Fruit fly (Drosophila melanogaster) whole organism, adult: Measurements from ENCODE around the gene elg1.

Experiments
- CG11617 ChIP-seq: fragments of 200-800 bp; sonication (Bioruptor generic); optimal IDR thresholded peaks from 2 replicates; lab custom pipeline; 2017; ENCODE audit warnings: mild to moderate bottlenecking, missing biosample characterization, missing genetic modification reagents, missing genetic modification characterization
- CG12768 ChIP-seq: fragments of 200-800 bp; sonication (Bioruptor generic); optimal IDR thresholded peaks from 2 replicates; lab custom pipeline; 2017; ENCODE audit warnings: missing biosample characterization, missing genetic modification characterization, mild to moderate bottlenecking, moderate library complexity, missing genetic modification reagents
- CG14711 ChIP-seq: fragments of 200-800 bp; sonication (Bioruptor generic); optimal IDR thresholded peaks from 2 replicates; lab custom pipeline; 2018; ENCODE audit warnings: missing biosample characterization, mild to moderate bottlenecking, missing genetic modification characterization, moderate library complexity
- CG1620 ChIP-seq: fragments of 200-800 bp; sonication (Bioruptor generic); optimal IDR thresholded peaks from 2 replicates; lab custom pipeline; 2016; ENCODE audit warnings: missing biosample characterization, missing genetic modification characterization
- CG33017 ChIP-seq: fragments of 200-800 bp; sonication (Bioruptor generic); optimal IDR thresholded peaks from 2 replicates; lab custom pipeline; 2018; ENCODE audit warnings: missing biosample characterization, mild to moderate bottlenecking, missing genetic modification characterization, moderate library complexity
- CG5204 ChIP-seq: fragments of 200-800 bp; sonication (Bioruptor generic); optimal IDR thresholded peaks from 2 replicates; lab custom pipeline; 2016; ENCODE audit warnings: missing biosample characterization, missing genetic modification characterization
- CG7045 ChIP-seq: fragments of 200-800 bp; sonication (Bioruptor generic); optimal IDR thresholded peaks from 2 replicates; lab custom pipeline; 2017; ENCODE audit warnings: missing biosample characterization, mild to moderate bottlenecking, missing genetic modification characterization
- CG7101 ChIP-seq: fragments of 200-800 bp; sonication (Bioruptor generic); optimal IDR thresholded peaks from 2 replicates; lab custom pipeline; 2018; ENCODE audit warnings: missing biosample characterization, mild to moderate bottlenecking, missing genetic modification characterization, moderate library complexity
- Clk ChIP-seq: fragments of 200-800 bp; sonication (Bioruptor generic); optimal IDR thresholded peaks from 2 replicates; lab custom pipeline; 2017; ENCODE audit warnings: missing biosample characterization, missing genetic modification characterization
- Crg-1 ChIP-seq: fragments of 200-800 bp; sonication (Bioruptor generic); optimal IDR thresholded peaks from 2 replicates; lab custom pipeline; 2016; ENCODE audit warnings: missing biosample characterization, missing genetic modification characterization
- Hr96 ChIP-seq: fragments of 200-800 bp; sonication (Bioruptor generic); optimal IDR thresholded peaks from 2 replicates; lab custom pipeline; 2016; ENCODE audit warnings: missing biosample characterization, missing genetic modification characterization
- Mnt ChIP-seq: fragments of 200-800 bp; sonication (Bioruptor generic); optimal IDR thresholded peaks from 2 replicates; lab custom pipeline; 2016; ENCODE audit warnings: missing biosample characterization, mild to moderate bottlenecking, missing genetic modification characterization
- bab1 ChIP-seq: fragments of 200-800 bp; sonication (Bioruptor generic); optimal IDR thresholded peaks from 3 replicates; lab custom pipeline; 2019; ENCODE audit warnings: missing biosample characterization, mild to moderate bottlenecking, missing genetic modification characterization, moderate library complexity
- cic ChIP-seq: fragments of 200-800 bp; sonication (Bioruptor generic); optimal IDR thresholded peaks from 2 replicates; lab custom pipeline; 2017; ENCODE audit warnings: missing biosample characterization, mild to moderate bottlenecking, missing genetic modification characterization, moderate library complexity
- cnc ChIP-seq, 2 experiments: fragments of >200 bp; optimal IDR thresholded peaks; 2 replicates each; lab custom pipeline; 2017
- kay ChIP-seq: fragments of 200-800 bp; sonication (Bioruptor generic); peaks from one replicate; lab custom pipeline; 2016; ENCODE audit warnings: missing biosample characterization, missing genetic modification characterization, borderline replicate concordance
- ovo ChIP-seq: fragments of 200-800 bp; sonication (Bioruptor generic); optimal IDR thresholded peaks from 2 replicates; lab custom pipeline; 2016; ENCODE audit warnings: missing biosample characterization, missing genetic modification characterization
- pad ChIP-seq: fragments of 200-800 bp; sonication (Bioruptor generic); optimal IDR thresholded peaks from 3 replicates; lab custom pipeline; 2017; ENCODE audit warnings: missing biosample characterization, missing genetic modification characterization, mild to moderate bottlenecking, moderate library complexity, missing genetic modification reagents
- tj ChIP-seq: fragments of 200-800 bp; sonication (Bioruptor generic); optimal IDR thresholded peaks from 3 replicates; lab custom pipeline; 2017; ENCODE audit warnings: missing biosample characterization, mild to moderate bottlenecking, missing genetic modification characterization, moderate library complexity
- toe ChIP-seq: fragments of 200-800 bp; sonication (Bioruptor generic); optimal IDR thresholded peaks from 2 replicates; lab custom pipeline; 2016; ENCODE audit warnings: missing biosample characterization, missing genetic modification characterization

The elg1 gene

dm6 chr3L:16160420-16161069, 28.7 kb downstream of the elg1 start:
- TF ChIP-seq cnc (optimal IDR thresholded peaks at IDR 0.05; lab: Kevin White, UChicago), result no peak
- TF ChIP-seq CG7045, result peak; percentile 57
- no peak for TF ChIP-seq bab1 (GFP tag; lab: Kevin White, UChicago)
- peak; percentile 34 for TF ChIP-seq toe
- TF ChIP-seq CG5204 (GFP tag; lab: Kevin White, UChicago), result peak; percentile 56
- no peak for TF ChIP-seq Mnt (GFP tag; lab: Kevin White, UChicago)
- TF ChIP-seq CG33017 (tag; lab: Kevin White, UChicago), result no peak
- peak; percentile 6 for TF ChIP-seq ovo (GFP tag; lab: Kevin White, UChicago)
- TF ChIP-seq CG7101 (tag; lab: Kevin White, UChicago), result no peak
- TF ChIP-seq CG1620 (GFP tag; lab: Kevin White, UChicago), result no peak
- TF ChIP-seq Clk, result no peak
- TF ChIP-seq cic (GFP tag; lab: Kevin White, UChicago), result no peak
- peak; percentile 49 for TF ChIP-seq Hr96 (GFP tag; lab: Kevin White, UChicago)
- TF ChIP-seq CG11617 (GFP tag; lab: Kevin White, UChicago), result no peak
- TF ChIP-seq CG14711 (tag; lab: Kevin White, UChicago), result peak; percentile 33
- TF ChIP-seq kay (GFP tag; lab: Kevin White, UChicago), result peak; percentile 72

- TF ChIP-seq CG7045, result no peak
- peak; percentile 42 to 67 for TF ChIP-seq cnc (optimal IDR thresholded peaks at IDR 0.05; lab: Kevin White, UChicago)
These were observed 29.3 kb downstream of the elg1 start for dm6 chr3L:16161131-16161530.

dm6 chr3L:16161847-16162556, 30.2 kb downstream of the elg1 start:
- no peak for TF ChIP-seq kay (GFP tag; lab: Kevin White, UChicago)
- TF ChIP-seq CG5204 (GFP tag; lab: Kevin White, UChicago), result peak; percentile 28
- TF ChIP-seq ovo (GFP tag; lab: Kevin White, UChicago), result no peak
- TF ChIP-seq CG14711 (tag; lab: Kevin White, UChicago), result peak; percentile 20
- peak; percentile 59 for TF ChIP-seq CG12768 (GFP tag; lab: Kevin White, UChicago)
- no peak for TF ChIP-seq cnc (optimal IDR thresholded peaks at IDR 0.05; lab: Kevin White, UChicago)
- TF ChIP-seq CG1620 (GFP tag; lab: Kevin White, UChicago), result no peak
- TF ChIP-seq Clk, result no peak
- TF ChIP-seq cic (GFP tag; lab: Kevin White, UChicago), result no peak
- peak; percentile 11 for TF ChIP-seq CG11617 (GFP tag; lab: Kevin White, UChicago)
- no peak for TF ChIP-seq Mnt (GFP tag; lab: Kevin White, UChicago)
- peak; percentile 9 for TF ChIP-seq pad (GFP tag; lab: Kevin White, UChicago)
- TF ChIP-seq bab1 (GFP tag; lab: Kevin White, UChicago), result no peak
- no peak for TF ChIP-seq toe
- TF ChIP-seq CG33017 (tag; lab: Kevin White, UChicago), result peak; percentile 27
- TF ChIP-seq tj (GFP tag; lab: Kevin White, UChicago), result peak; percentile 3
- no peak for TF ChIP-seq Crg-1 (GFP tag; lab: Kevin White, UChicago)
- peak; percentile 44 for TF ChIP-seq Hr96 (GFP tag; lab: Kevin White, UChicago)
- peak; percentile 57 for TF ChIP-seq CG7045
- TF ChIP-seq CG7101 (tag; lab: Kevin White, UChicago), result no peak

- TF ChIP-seq Clk (no peak), CG11617 (GFP tag; lab: Kevin White, UChicago) (peak; percentile 21), Mnt (GFP tag; lab: Kevin White, UChicago) (peak; percentile 48), CG7101 (tag; lab: Kevin White, UChicago) (peak; percentile 32), ovo (GFP tag; lab: Kevin White, UChicago) (no peak), kay (GFP tag; lab: Kevin White, UChicago) (peak; percentile 32), bab1 (GFP tag; lab: Kevin White, UChicago) (peak; percentile 24), Crg-1 (GFP tag; lab: Kevin White, UChicago) (peak; percentile 2), CG7045 (peak; percentile 16), cic (GFP tag; lab: Kevin White, UChicago) (peak; percentile 68), CG12768 (GFP tag; lab: Kevin White, UChicago) (peak; percentile 21), Hr96 (GFP tag; lab: Kevin White, UChicago) (no peak), CG14711 (tag; lab: Kevin White, UChicago) (peak; percentile 5), CG1620 (GFP tag; lab: Kevin White, UChicago) (no peak), tj (GFP tag; lab: Kevin White, UChicago) (peak; percentile 53), CG5204 (GFP tag; lab: Kevin White, UChicago) (no peak), pad (GFP tag; lab: Kevin White, UChicago) (no peak), CG33017 (tag; lab: Kevin White, UChicago) (peak; percentile 73), cnc (optimal IDR thresholded peaks at IDR 0.05; lab: Kevin White, UChicago) (no peak), toe (no peak)
These were observed 32.6 kb downstream of the elg1 start, which contains the start of gene CG5151 for dm6 chr3L:16164150-16165039. Gene CG5151 (minus strand): TSS chr3L:16164701.
